Fruit fly (Drosophila melanogaster) whole organism, embryonic: Measurements from ENCODE around the gene CG17207.
A peak's percentile ranks its signal among the peaks of the same experiment; 100 is the strongest.

Experiments used
- Bteb2 ChIP-seq: fragments of 200-800 bp; sonication (Bioruptor generic); optimal IDR thresholded peaks from 2 replicates; lab custom pipeline; 2016; ENCODE audit warnings: missing biosample characterization, missing genetic modification characterization
- CG10267 ChIP-seq: fragments of 200-800 bp; sonication (Bioruptor generic); optimal IDR thresholded peaks from 2 replicates; lab custom pipeline; 2018; ENCODE audit warnings: missing biosample characterization, mild to moderate bottlenecking, missing genetic modification characterization, moderate library complexity
- CG11085 ChIP-seq: fragments of 200-800 bp; sonication (Bioruptor generic); IDR thresholded peaks from 2 replicates; pipeline ENCODE4 v1.3.6; 2022; ENCODE audit warnings: missing biosample characterization, missing genetic modification characterization
- CG11456 ChIP-seq: fragments of 200-800 bp; sonication (Bioruptor generic); IDR thresholded peaks from 3 replicates; pipeline ENCODE4 v1.3.6; 2022; ENCODE audit warnings: missing biosample characterization, missing genetic modification characterization
- CG12942 ChIP-seq: fragments of 200-800 bp; sonication (Bioruptor generic); optimal IDR thresholded peaks from 3 replicates; lab custom pipeline; 2016; ENCODE audit warnings: missing biosample characterization, missing genetic modification characterization
- CG15011 ChIP-seq: fragments of 200-800 bp; sonication (Bioruptor generic); optimal IDR thresholded peaks from 3 replicates; lab custom pipeline; 2018; ENCODE audit warnings: missing biosample characterization, mild to moderate bottlenecking, missing genetic modification characterization
- CG17568 ChIP-seq: fragments of 200-800 bp; sonication (Bioruptor generic); optimal IDR thresholded peaks from 2 replicates; lab custom pipeline; 2018; ENCODE audit warnings: missing biosample characterization, mild to moderate bottlenecking, missing genetic modification characterization, moderate library complexity
- CG17829 ChIP-seq: fragments of 200-800 bp; optimal IDR thresholded peaks from 2 replicates; lab custom pipeline; 2019; ENCODE audit warnings: missing biosample characterization, mild to moderate bottlenecking, missing genetic modification characterization, moderate library complexity
- CG18599 ChIP-seq: fragments of 200-800 bp; sonication (Bioruptor generic); optimal IDR thresholded peaks from 3 replicates; lab custom pipeline; 2017; ENCODE audit warnings: missing biosample characterization, missing genetic modification characterization, mild to moderate bottlenecking, moderate library complexity, missing genetic modification reagents
- CG2116 ChIP-seq: fragments of 200-800 bp; sonication (Bioruptor generic); optimal IDR thresholded peaks from 3 replicates; lab custom pipeline; 2018; ENCODE audit warnings: missing biosample characterization, mild to moderate bottlenecking, missing genetic modification characterization
- CG2678 ChIP-seq: fragments of 200-800 bp; sonication (Bioruptor generic); optimal IDR thresholded peaks from 3 replicates; lab custom pipeline; 2019; ENCODE audit warnings: missing biosample characterization, mild to moderate bottlenecking, missing genetic modification characterization, moderate library complexity
- CG34422 ChIP-seq: fragments of 200-800 bp; sonication (Bioruptor generic); IDR thresholded peaks from 3 replicates; pipeline ENCODE4 v1.3.6; 2022; ENCODE audit warnings: missing biosample characterization, missing genetic modification characterization
- CG4404 ChIP-seq: fragments of 200-800 bp; sonication (Bioruptor generic); IDR thresholded peaks from 2 replicates; pipeline ENCODE4 v1.3.6; 2022; ENCODE audit warnings: missing biosample characterization, missing genetic modification characterization
- CG7745 ChIP-seq: fragments of 200-800 bp; sonication (Bioruptor generic); optimal IDR thresholded peaks from 2 replicates; lab custom pipeline; 2018; ENCODE audit warnings: missing biosample characterization, mild to moderate bottlenecking, missing genetic modification characterization, moderate library complexity
- CG7987 ChIP-seq: fragments of 200-800 bp; sonication (Bioruptor generic); optimal IDR thresholded peaks from 2 replicates; lab custom pipeline; 2018; ENCODE audit warnings: missing biosample characterization, mild to moderate bottlenecking, missing genetic modification characterization, moderate library complexity
- CG8924 ChIP-seq: fragments of 200-800 bp; optimal IDR thresholded peaks from 3 replicates; lab custom pipeline; 2019; ENCODE audit warnings: missing biosample characterization, mild to moderate bottlenecking, missing genetic modification characterization, moderate library complexity
- CG9727 ChIP-seq: fragments of 200-800 bp; sonication (Bioruptor generic); optimal IDR thresholded peaks from 3 replicates; lab custom pipeline; 2017; ENCODE audit warnings: missing biosample characterization, mild to moderate bottlenecking, missing genetic modification characterization
- CG9797 ChIP-seq: fragments of 200-800 bp; sonication (Bioruptor generic); optimal IDR thresholded peaks from 3 replicates; lab custom pipeline; 2018; ENCODE audit warnings: missing biosample characterization, mild to moderate bottlenecking, missing genetic modification characterization
- Dll ChIP-seq: fragments of 200-800 bp; sonication (Bioruptor generic); IDR thresholded peaks from 4 replicates; pipeline ENCODE4 v1.3.6; 2022; ENCODE audit warnings: missing biosample characterization, missing genetic modification characterization; ENCODE audit not compliant: partially characterized antibody
- Elba2 ChIP-seq: fragments of 200-800 bp; sonication (Bioruptor generic); optimal IDR thresholded peaks from 3 replicates; lab custom pipeline; 2016; ENCODE audit warnings: missing biosample characterization, missing genetic modification characterization
- Gsc ChIP-seq: fragments of 200-800 bp; sonication (Bioruptor generic); IDR thresholded peaks from 2 replicates; pipeline ENCODE4 v1.3.6; 2022; ENCODE audit warnings: missing biosample characterization, missing genetic modification characterization
- HLH4C ChIP-seq: fragments of 200-800 bp; sonication (Bioruptor generic); IDR thresholded peaks from 3 replicates; pipeline ENCODE4 v1.3.6; 2022; ENCODE audit warnings: missing biosample characterization, missing genetic modification characterization; ENCODE audit not compliant: partially characterized antibody
- HmgD ChIP-seq: fragments of 200-800 bp; sonication (Bioruptor generic); optimal IDR thresholded peaks from 3 replicates; lab custom pipeline; 2016; ENCODE audit warnings: missing biosample characterization, missing genetic modification characterization
- Kr ChIP-seq: fragments of 200-800 bp; sonication (Bioruptor generic); optimal IDR thresholded peaks from 2 replicates; lab custom pipeline; 2017; ENCODE audit warnings: missing biosample characterization, mild to moderate bottlenecking, missing genetic modification characterization
- Max ChIP-seq: fragments of 200-800 bp; sonication (Bioruptor generic); optimal IDR thresholded peaks from 2 replicates; lab custom pipeline; 2016; ENCODE audit warnings: missing biosample characterization, mild to moderate bottlenecking, missing genetic modification characterization
- Sin3A ChIP-seq: fragments of >200 bp; optimal IDR thresholded peaks from 2 replicates; lab custom pipeline; 2018
- Six4 ChIP-seq: fragments of 200-800 bp; sonication (Bioruptor generic); optimal IDR thresholded peaks from 2 replicates; lab custom pipeline; 2016; ENCODE audit warnings: missing biosample characterization, missing genetic modification characterization
- Sox100B ChIP-seq: fragments of 200-800 bp; sonication (Bioruptor generic); optimal IDR thresholded peaks from 3 replicates; lab custom pipeline; 2018; ENCODE audit warnings: missing biosample characterization, mild to moderate bottlenecking, missing genetic modification characterization
- Sry-β ChIP-seq: fragments of 200-800 bp; sonication (Bioruptor generic); optimal IDR thresholded peaks from 2 replicates; lab custom pipeline; 2018; ENCODE audit warnings: missing biosample characterization, mild to moderate bottlenecking, missing genetic modification characterization, moderate library complexity
- Xbp1 ChIP-seq: fragments of 200-800 bp; sonication (Bioruptor generic); optimal IDR thresholded peaks from 3 replicates; lab custom pipeline; 2016; ENCODE audit warnings: missing biosample characterization, mild to moderate bottlenecking, missing genetic modification characterization
- amos ChIP-seq: fragments of 200-800 bp; sonication (Bioruptor generic); IDR thresholded peaks from 2 replicates; pipeline ENCODE4 v1.3.6; 2022; ENCODE audit warnings: missing biosample characterization, missing genetic modification characterization; ENCODE audit not compliant: partially characterized antibody
- bcd ChIP-seq: fragments of 200-800 bp; sonication (Bioruptor generic); optimal IDR thresholded peaks from 2 replicates; lab custom pipeline; 2017; ENCODE audit warnings: missing biosample characterization, mild to moderate bottlenecking, missing genetic modification characterization
- dpn ChIP-seq, 2 experiments: fragments of 200-800 bp; sonication (Bioruptor generic); optimal IDR thresholded peaks; 3 replicates each; lab custom pipeline; 2016; ENCODE audit warnings: missing biosample characterization in 2 of 2, missing genetic modification characterization in 2 of 2
- emc ChIP-seq: fragments of 200-800 bp; sonication (Bioruptor generic); optimal IDR thresholded peaks from 2 replicates; lab custom pipeline; 2016; ENCODE audit warnings: missing biosample characterization, missing genetic modification characterization
- eve ChIP-seq, 2 experiments: fragments of >200 bp; optimal IDR thresholded peaks; 2 replicates each; lab custom pipeline; 2017; ENCODE audit warnings: missing biosample characterization in 2 of 2, missing genetic modification characterization in 2 of 2
- ewg ChIP-seq: fragments of 200-800 bp; sonication (Bioruptor generic); optimal IDR thresholded peaks from 3 replicates; lab custom pipeline; 2017; ENCODE audit warnings: mild to moderate bottlenecking, missing biosample characterization, missing genetic modification reagents, missing genetic modification characterization
- eyg ChIP-seq: fragments of 200-800 bp; sonication (Bioruptor generic); optimal IDR thresholded peaks from 3 replicates; lab custom pipeline; 2016; ENCODE audit warnings: missing biosample characterization, missing genetic modification characterization
- gcm ChIP-seq: fragments of 200-800 bp; sonication (Bioruptor generic); optimal IDR thresholded peaks from 2 replicates; lab custom pipeline; 2019; ENCODE audit warnings: missing biosample characterization, mild to moderate bottlenecking, missing genetic modification characterization, moderate library complexity
- gfzf ChIP-seq: fragments of 200-800 bp; sonication (Bioruptor generic); optimal IDR thresholded peaks from 2 replicates; lab custom pipeline; 2016; ENCODE audit warnings: missing biosample characterization, mild to moderate bottlenecking, missing genetic modification characterization, moderate library complexity
- hbn ChIP-seq: fragments of 200-800 bp; sonication (Bioruptor generic); IDR thresholded peaks from 2 replicates; pipeline ENCODE4 v1.3.6; 2022; ENCODE audit warnings: missing biosample characterization, missing genetic modification characterization; ENCODE audit not compliant: partially characterized antibody
- luna ChIP-seq: fragments of 200-800 bp; sonication (Bioruptor generic); optimal IDR thresholded peaks from 2 replicates; lab custom pipeline; 2016; ENCODE audit warnings: missing biosample characterization, missing genetic modification characterization
- nom ChIP-seq: fragments of 200-800 bp; sonication (Bioruptor generic); optimal IDR thresholded peaks from 2 replicates; lab custom pipeline; 2017; ENCODE audit warnings: missing biosample characterization, missing genetic modification characterization, mild to moderate bottlenecking, moderate library complexity, missing genetic modification reagents
- prd ChIP-seq, 3 experiments: fragments of >200 bp in 2 of 3; fragments of 200-800 bp in 1 of 3; sonication (Bioruptor generic) in 1 of 3; optimal IDR thresholded peaks in 2 of 3; IDR thresholded peaks in 1 of 3; 2 replicates in 2 of 3; 3 replicates in 1 of 3; pipeline versions ENCODE4 v1.3.6 to Lab custom; 2017 to 2022; ENCODE audit warnings: missing biosample characterization in 1 of 3, missing genetic modification characterization in 1 of 3
- sna ChIP-seq: fragments of 200-800 bp; sonication (Bioruptor generic); IDR thresholded peaks from 2 replicates; pipeline ENCODE4 v1.3.6; 2022; ENCODE audit warnings: missing biosample characterization, missing genetic modification characterization; ENCODE audit not compliant: partially characterized antibody
- tap ChIP-seq: fragments of 200-800 bp; optimal IDR thresholded peaks from 3 replicates; lab custom pipeline; 2019; ENCODE audit warnings: missing biosample characterization, mild to moderate bottlenecking, missing genetic modification characterization, moderate library complexity
- tin ChIP-seq: fragments of 200-800 bp; sonication (Bioruptor generic); optimal IDR thresholded peaks from 3 replicates; lab custom pipeline; 2016; ENCODE audit warnings: missing biosample characterization, missing genetic modification characterization
- tll ChIP-seq, 2 experiments: fragments of 200-800 bp in 1 of 2; fragments of >200 bp in 1 of 2; sonication (Bioruptor generic) in 1 of 2; optimal IDR thresholded peaks; 2 replicates each; lab custom pipeline; 2017 to 2019; ENCODE audit warnings: missing biosample characterization in 2 of 2, missing genetic modification characterization in 2 of 2, mild to moderate bottlenecking in 1 of 2, moderate library complexity in 1 of 2
- twi ChIP-seq: fragments of 200-800 bp; optimal IDR thresholded peaks from 2 replicates; lab custom pipeline; 2019; ENCODE audit warnings: missing biosample characterization, mild to moderate bottlenecking, missing genetic modification characterization, moderate library complexity
- tx ChIP-seq: fragments of 200-800 bp; sonication (Bioruptor generic); optimal IDR thresholded peaks from 2 replicates; lab custom pipeline; 2016; ENCODE audit warnings: missing biosample characterization, missing genetic modification characterization

CG17207 gene

dm6 chr3R:12413274-12413958 is 25.5 kb downstream of the CG17207 start, which contains the start of the genes Dip-C and pps (continued):
- peak; percentile 82 for TF ChIP-seq amos (GFP tag; lab: Robert Waterston, UW)
- TF ChIP-seq Xbp1 (GFP tag; lab: Kevin White, UChicago) = peak; percentile 3
- TF ChIP-seq CG18599 (GFP tag; lab: Kevin White, UChicago) = no peak
- no peak for TF ChIP-seq CG34422 (GFP tag; lab: Robert Waterston, UW)
- TF ChIP-seq CG11085 (GFP tag; lab: Robert Waterston, UW) = no peak
- no peak for TF ChIP-seq CG2678 (tag; lab: Kevin White, UChicago)
- no peak for TF ChIP-seq CG15011 (GFP tag; lab: Kevin White, UChicago)
- no peak for TF ChIP-seq CG10267 (tag; lab: Kevin White, UChicago)
- TF ChIP-seq ewg (GFP tag; lab: Kevin White, UChicago) = no peak
- TF ChIP-seq Sin3A (lab: Kevin White, UChicago) = peak; percentile 61
- TF ChIP-seq eve (GFP tag; optimal IDR thresholded peaks at IDR 0.05; lab: Kevin White, UChicago) = no peak
- TF ChIP-seq bcd = no peak
- no peak for TF ChIP-seq prd (optimal IDR thresholded peaks at IDR 0.05; lab: Kevin White, UChicago)
- TF ChIP-seq prd (GFP tag; IDR thresholded peaks at IDR 0.05; lab: Robert Waterston, UW) = no peak
- no peak for TF ChIP-seq dpn (GFP tag; optimal IDR thresholded peaks at IDR 0.05; lab: Kevin White, UChicago)
- TF ChIP-seq CG4404 (GFP tag; lab: Robert Waterston, UW) = no peak
- TF ChIP-seq Dll (GFP tag; lab: Robert Waterston, UW) = peak; percentile 75
- peak; percentile 60 for TF ChIP-seq gcm (GFP tag; lab: Kevin White, UChicago)
- TF ChIP-seq tx (GFP tag; lab: Kevin White, UChicago) = no peak
- TF ChIP-seq Sry-β (GFP tag; lab: Kevin White, UChicago) = no peak
- peak; percentile 70 for TF ChIP-seq CG9797 (GFP tag; lab: Kevin White, UChicago)
- no peak for TF ChIP-seq eyg (GFP tag; lab: Kevin White, UChicago)
- TF ChIP-seq gfzf (GFP tag; lab: Kevin White, UChicago) = peak; percentile 80
- no peak for TF ChIP-seq Elba2 (GFP tag; lab: Kevin White, UChicago)
- TF ChIP-seq Bteb2 (GFP tag; lab: Kevin White, UChicago) = no peak
- TF ChIP-seq emc (GFP tag; lab: Kevin White, UChicago) = no peak
- no peak for TF ChIP-seq tin
- TF ChIP-seq CG17568 (GFP tag; lab: Kevin White, UChicago) = no peak
- TF ChIP-seq luna (GFP tag; lab: Kevin White, UChicago) = no peak
- TF ChIP-seq sna (GFP tag; lab: Robert Waterston, UW) = peak; percentile 62; the same call in 1 of the 2 replicates
- no peak for TF ChIP-seq twi
- peak; percentile 35 for TF ChIP-seq CG2116 (GFP tag; lab: Kevin White, UChicago)
- TF ChIP-seq CG8924 (tag; lab: Kevin White, UChicago) = peak; percentile 37
- TF ChIP-seq Gsc (GFP tag; lab: Robert Waterston, UW) = no peak
- peak; percentile 73 for TF ChIP-seq hbn
- TF ChIP-seq Six4 (GFP tag; lab: Kevin White, UChicago) = no peak
- no peak for TF ChIP-seq HmgD (GFP tag; lab: Kevin White, UChicago)
- no peak for TF ChIP-seq Sox100B (GFP tag; lab: Kevin White, UChicago)
- TF ChIP-seq CG7987 (GFP tag; lab: Kevin White, UChicago) = no peak
- peak; percentile 43 for TF ChIP-seq nom (GFP tag; lab: Kevin White, UChicago)
- no peak for TF ChIP-seq CG11456 (GFP tag; lab: Robert Waterston, UW)
- TF ChIP-seq CG7745 (tag; lab: Kevin White, UChicago) = no peak
- no peak for TF ChIP-seq tll (GFP tag; optimal IDR thresholded peaks at IDR 0.05; lab: Kevin White, UChicago)
- TF ChIP-seq HLH4C (GFP tag; lab: Robert Waterston, UW) = peak; percentile 68; the same call in 2 of the 3 replicates
- no peak for TF ChIP-seq Kr (GFP tag; lab: Kevin White, UChicago)
- no peak for TF ChIP-seq CG12942 (GFP tag; lab: Kevin White, UChicago)
- TF ChIP-seq Max (GFP tag; lab: Kevin White, UChicago) = no peak
- TF ChIP-seq tap = no peak
- TF ChIP-seq CG17829 (tag; lab: Kevin White, UChicago) = peak; percentile 56
- TF ChIP-seq CG9727 (GFP tag; lab: Kevin White, UChicago) = peak; percentile 28
